Worm (Caenorhabditis elegans) whole organism, L1 larva: ENCODE data around the gene toh-1.

Source experiments
- Y116A8C.19 ChIP-seq: sonication (generic microtip); optimal IDR thresholded peaks from 2 replicates; lab custom pipeline; 2016; ENCODE audit warnings: missing compliant biosample characterization, missing genetic modification characterization, borderline replicate concordance
- alr-1 ChIP-seq: fragments of 200-800 bp; sonication (Bioruptor generic); optimal IDR thresholded peaks from 2 replicates; lab custom pipeline; 2018; ENCODE audit warnings: borderline replicate concordance, mild to moderate bottlenecking, missing genetic modification characterization, missing compliant biosample characterization
- ama-1 ChIP-seq: fragments of 150-350 bp; optimal IDR thresholded peaks from 2 replicates; lab custom pipeline; 2014
- blmp-1 ChIP-seq: fragments of 150-350 bp; optimal IDR thresholded peaks from 2 replicates; lab custom pipeline; 2014; ENCODE audit warnings: missing biosample characterization, missing genetic modification characterization
- ceh-63 ChIP-seq: fragments of 200-800 bp; sonication (Bioruptor generic); optimal IDR thresholded peaks from 2 replicates; lab custom pipeline; 2018; ENCODE audit warnings: mild to moderate bottlenecking, missing genetic modification characterization, missing compliant biosample characterization
- ceh-8 ChIP-seq: fragments of 200-800 bp; sonication (Bioruptor generic); optimal IDR thresholded peaks from 2 replicates; lab custom pipeline; 2018; ENCODE audit warnings: mild to moderate bottlenecking, missing genetic modification characterization, moderate library complexity, missing compliant biosample characterization
- ceh-82 ChIP-seq, 3 experiments: fragments of 150-350 bp in 1 of 3; sonication (generic microtip) in 2 of 3; optimal IDR thresholded peaks; 2 replicates each; lab custom pipeline; 2014 to 2017; ENCODE audit warnings: missing biosample characterization in 3 of 3, missing genetic modification characterization in 3 of 3
- efl-1 ChIP-seq, 4 experiments: fragments of 150-350 bp; optimal IDR thresholded peaks in 3 of 4; peaks in 1 of 4; 1 replicate in 1 of 4; 2 replicates in 3 of 4; lab custom pipeline; 2014; ENCODE audit warnings: missing biosample characterization in 2 of 4, missing genetic modification characterization in 2 of 4, missing genetic modification reagents in 2 of 4
- egl-13 ChIP-seq: sonication (generic microtip); optimal IDR thresholded peaks from 2 replicates; lab custom pipeline; 2016; ENCODE audit warnings: missing genotype, missing genetic modification reagents, missing genetic modification characterization, missing compliant biosample characterization
- elt-3 ChIP-seq, 6 experiments: fragments of 150-350 bp in 1 of 6; sonication (generic microtip); optimal IDR thresholded peaks; 2 replicates each; lab custom pipeline; 2017 to 2018; ENCODE audit warnings: missing biosample characterization in 6 of 6, missing genetic modification characterization in 6 of 6, inconsistent platforms in 1 of 6
- ets-5 ChIP-seq: fragments of 200-800 bp; sonication (Bioruptor generic); IDR thresholded peaks from 2 replicates; pipeline ENCODE4 v1.3.6; 2022; ENCODE audit warnings: missing genetic modification characterization, missing compliant biosample characterization
- fkh-10 ChIP-seq: sonication (generic microtip); optimal IDR thresholded peaks from 2 replicates; lab custom pipeline; 2017; ENCODE audit warnings: missing biosample characterization, missing genetic modification reagents, missing genetic modification characterization
- fkh-4 ChIP-seq: sonication (generic microtip); optimal IDR thresholded peaks from 2 replicates; lab custom pipeline; 2016; ENCODE audit warnings: missing compliant biosample characterization, missing genetic modification characterization, borderline replicate concordance
- fkh-8 ChIP-seq: sonication (generic microtip); optimal IDR thresholded peaks from 2 replicates; lab custom pipeline; 2016; ENCODE audit warnings: mild to moderate bottlenecking, missing genetic modification characterization, missing compliant biosample characterization
- fos-1 ChIP-seq: fragments of 150-350 bp; optimal IDR thresholded peaks from 2 replicates; lab custom pipeline; 2014; ENCODE audit warnings: missing biosample characterization, missing genetic modification characterization
- grh-1 ChIP-seq: fragments of 200-800 bp; sonication (Bioruptor generic); IDR thresholded peaks from 2 replicates; pipeline ENCODE4 v1.3.6; 2022; ENCODE audit warnings: missing genetic modification reagents, missing genetic modification characterization, missing compliant biosample characterization
- hlh-17 ChIP-seq: fragments of 200-800 bp; sonication (Bioruptor generic); optimal IDR thresholded peaks from 2 replicates; lab custom pipeline; 2018; ENCODE audit warnings: missing genetic modification characterization, mild to moderate bottlenecking, missing compliant biosample characterization, moderate library complexity, borderline replicate concordance
- hlh-4 ChIP-seq: sonication (generic microtip); optimal IDR thresholded peaks from 2 replicates; lab custom pipeline; 2016; ENCODE audit warnings: mild to moderate bottlenecking, missing genetic modification characterization, missing compliant biosample characterization
- irx-1 ChIP-seq: sonication (generic microtip); optimal IDR thresholded peaks from 2 replicates; lab custom pipeline; 2016; ENCODE audit warnings: missing genetic modification characterization, missing compliant biosample characterization
- isw-1 ChIP-seq: fragments of 200-800 bp; sonication (Bioruptor generic); IDR thresholded peaks from 2 replicates; pipeline ENCODE4 v1.3.6; 2022; ENCODE audit warnings: missing genetic modification characterization, missing compliant biosample characterization
- lin-14 ChIP-seq: fragments of 200-800 bp; sonication (Bioruptor generic); optimal IDR thresholded peaks from 2 replicates; lab custom pipeline; 2018; ENCODE audit warnings: mild to moderate bottlenecking, missing genetic modification characterization, moderate library complexity, missing compliant biosample characterization
- lin-15B ChIP-seq: fragments of 150-350 bp; sonication (generic microtip); optimal IDR thresholded peaks from 3 replicates; lab custom pipeline; 2014; ENCODE audit warnings: missing biosample characterization, missing genetic modification characterization
- lsy-2 ChIP-seq, 2 experiments: fragments of 150-350 bp; optimal IDR thresholded peaks; 2 replicates each; lab custom pipeline; 2014; ENCODE audit warnings: missing biosample characterization in 2 of 2, missing genetic modification characterization in 2 of 2
- mab-9 ChIP-seq: fragments of 200-800 bp; sonication (Bioruptor generic); IDR thresholded peaks from 2 replicates; pipeline ENCODE4 v1.3.6; 2022; ENCODE audit warnings: missing genetic modification reagents, missing genetic modification characterization, missing compliant biosample characterization
- mdl-1 ChIP-seq, 2 experiments: fragments of 150-350 bp; optimal IDR thresholded peaks; 2 replicates each; lab custom pipeline; 2014 to 2017; ENCODE audit warnings: missing biosample characterization in 2 of 2, missing genetic modification characterization in 2 of 2, inconsistent platforms in 1 of 2
- mep-1 ChIP-seq: fragments of 150-350 bp; optimal IDR thresholded peaks from 2 replicates; lab custom pipeline; 2014; ENCODE audit warnings: missing biosample characterization, missing genetic modification characterization
- nhr-11 ChIP-seq: fragments of 150-350 bp; optimal IDR thresholded peaks from 2 replicates; lab custom pipeline; 2014; ENCODE audit warnings: missing biosample characterization, missing genetic modification characterization
- nhr-19 ChIP-seq: fragments of 200-800 bp; sonication (Bioruptor generic); conservative IDR thresholded peaks from 2 replicates; pipeline ENCODE4 v1.3.6; 2022; ENCODE audit warnings: missing genetic modification characterization, missing compliant biosample characterization
- nhr-20 ChIP-seq: sonication (generic microtip); optimal IDR thresholded peaks from 2 replicates; lab custom pipeline; 2016; ENCODE audit warnings: mild to moderate bottlenecking, missing genetic modification characterization, missing compliant biosample characterization
- nhr-237 ChIP-seq: fragments of 150-350 bp; optimal IDR thresholded peaks from 2 replicates; lab custom pipeline; 2014; ENCODE audit warnings: missing biosample characterization, missing genetic modification characterization
- nhr-28 ChIP-seq: fragments of 150-350 bp; optimal IDR thresholded peaks from 2 replicates; lab custom pipeline; 2014; ENCODE audit warnings: missing biosample characterization, missing genetic modification characterization
- nhr-71 ChIP-seq: sonication (generic microtip); optimal IDR thresholded peaks from 2 replicates; lab custom pipeline; 2016; ENCODE audit warnings: mild to moderate bottlenecking, missing genetic modification characterization, moderate library complexity, missing compliant biosample characterization
- nhr-76 ChIP-seq: sonication (generic microtip); optimal IDR thresholded peaks from 2 replicates; lab custom pipeline; 2017; ENCODE audit warnings: missing biosample characterization, missing genetic modification characterization
- nhr-77 ChIP-seq: fragments of 150-350 bp; optimal IDR thresholded peaks from 2 replicates; lab custom pipeline; 2014; ENCODE audit warnings: missing biosample characterization, missing genetic modification characterization
- nhr-90 ChIP-seq: sonication (generic microtip); optimal IDR thresholded peaks from 2 replicates; lab custom pipeline; 2016; ENCODE audit warnings: mild to moderate bottlenecking, missing genetic modification characterization, missing compliant biosample characterization; ENCODE audit not compliant: poor library complexity
- pax-3 ChIP-seq: fragments of 200-800 bp; sonication (Bioruptor generic); optimal IDR thresholded peaks from 2 replicates; lab custom pipeline; 2018; ENCODE audit warnings: mild to moderate bottlenecking, missing genetic modification characterization, moderate library complexity, missing compliant biosample characterization
- rnt-1 ChIP-seq: sonication (generic microtip); optimal IDR thresholded peaks from 2 replicates; lab custom pipeline; 2016; ENCODE audit warnings: mild to moderate bottlenecking, missing genetic modification characterization, moderate library complexity, missing compliant biosample characterization
- skn-1 ChIP-seq: fragments of 150-350 bp; optimal IDR thresholded peaks from 2 replicates; lab custom pipeline; 2014; ENCODE audit warnings: missing biosample characterization, missing genetic modification characterization
- snu-23 ChIP-seq: sonication (generic microtip); optimal IDR thresholded peaks from 2 replicates; lab custom pipeline; 2016; ENCODE audit warnings: missing genetic modification characterization, missing compliant biosample characterization
- sox-4 ChIP-seq: sonication (generic microtip); optimal IDR thresholded peaks from 2 replicates; lab custom pipeline; 2016; ENCODE audit warnings: missing genetic modification characterization, missing compliant biosample characterization
- swsn-7 ChIP-seq: sonication (generic microtip); optimal IDR thresholded peaks from 2 replicates; lab custom pipeline; 2016; ENCODE audit warnings: missing genetic modification characterization, missing compliant biosample characterization
- tbx-2 ChIP-seq: sonication (generic microtip); optimal IDR thresholded peaks from 2 replicates; lab custom pipeline; 2016; ENCODE audit warnings: missing genetic modification characterization, missing compliant biosample characterization
- tlp-1 ChIP-seq: fragments of 150-350 bp; optimal IDR thresholded peaks from 2 replicates; lab custom pipeline; 2014; ENCODE audit warnings: missing biosample characterization, missing genetic modification characterization
- unc-30 ChIP-seq: sonication (generic microtip); optimal IDR thresholded peaks from 2 replicates; lab custom pipeline; 2017; ENCODE audit warnings: missing biosample characterization, missing genetic modification characterization
- unc-62 ChIP-seq: fragments of 150-350 bp; optimal IDR thresholded peaks from 2 replicates; lab custom pipeline; 2014; ENCODE audit warnings: missing biosample characterization, missing genetic modification reagents, missing genetic modification characterization
- unc-86 ChIP-seq: sonication (generic microtip); optimal IDR thresholded peaks from 2 replicates; lab custom pipeline; 2016; ENCODE audit warnings: missing genetic modification characterization, missing compliant biosample characterization
- unc-98 ChIP-seq: fragments of 200-800 bp; sonication (Bioruptor generic); IDR thresholded peaks from 2 replicates; pipeline ENCODE4 v1.3.6; 2022; ENCODE audit warnings: missing genetic modification characterization, missing compliant biosample characterization
- vab-15 ChIP-seq: sonication (generic microtip); optimal IDR thresholded peaks from 2 replicates; lab custom pipeline; 2017; ENCODE audit warnings: missing genotype, mild to moderate bottlenecking, missing genetic modification characterization, missing compliant biosample characterization
- zag-1 ChIP-seq: fragments of 150-350 bp; optimal IDR thresholded peaks from 2 replicates; lab custom pipeline; 2014; ENCODE audit warnings: missing biosample characterization, missing genetic modification characterization

toh-1 gene

DNA sequence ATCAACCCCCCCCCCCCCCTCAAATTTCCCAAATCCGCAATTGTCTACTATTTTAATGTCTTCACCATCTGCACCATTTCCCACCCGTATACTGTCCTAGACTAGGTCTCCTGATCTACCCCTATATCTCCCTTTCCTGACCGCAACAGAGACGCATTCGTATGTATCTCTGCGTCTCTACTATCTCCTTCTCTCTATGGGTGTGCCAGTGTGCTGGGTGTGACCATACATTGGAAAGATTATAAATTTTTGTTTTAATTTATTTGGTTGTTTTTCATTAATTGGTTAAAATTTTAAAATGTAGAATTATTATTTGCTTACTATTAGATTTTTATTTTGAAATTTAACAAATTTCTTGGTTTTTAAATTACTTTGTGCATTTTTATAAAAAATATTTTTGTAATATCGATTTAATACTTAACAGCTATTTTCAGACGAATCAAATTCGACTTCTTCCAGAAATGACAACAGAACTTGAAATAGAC lies 13.2 kb upstream of the toh-1 start, which contains the start of gene amx-1:
amx-1 (plus strand) TSS at position 435 of the 485 bp plus-strand sequence.
- TF ChIP-seq unc-98 (GFP tag; lab: Robert Waterston, UW) (no peak), elt-3 (tag; optimal IDR thresholded peaks at IDR 0.05; lab: Kevin White, UChicago) (no peak), snu-23 (GFP tag; lab: Kevin White, UChicago) (peak; percentile 22), unc-86 (tag; lab: Kevin White, UChicago) (no peak), fkh-4 (tag; lab: Kevin White, UChicago) (no peak), mdl-1 (tag; optimal IDR thresholded peaks at IDR 0.05; lab: Kevin White, UChicago) (no peak), rnt-1 (tag; lab: Kevin White, UChicago) (peak; percentile 47), efl-1 (optimal IDR thresholded peaks at IDR 0.05; lab: Kevin White, UChicago) (peak in 1 of 2 experiments; percentile 1), efl-1 (GFP tag; optimal IDR thresholded peaks at IDR 0.05 in 1 of 2; lab: Kevin White, UChicago) (no peak), unc-30 (no peak)

DNA sequence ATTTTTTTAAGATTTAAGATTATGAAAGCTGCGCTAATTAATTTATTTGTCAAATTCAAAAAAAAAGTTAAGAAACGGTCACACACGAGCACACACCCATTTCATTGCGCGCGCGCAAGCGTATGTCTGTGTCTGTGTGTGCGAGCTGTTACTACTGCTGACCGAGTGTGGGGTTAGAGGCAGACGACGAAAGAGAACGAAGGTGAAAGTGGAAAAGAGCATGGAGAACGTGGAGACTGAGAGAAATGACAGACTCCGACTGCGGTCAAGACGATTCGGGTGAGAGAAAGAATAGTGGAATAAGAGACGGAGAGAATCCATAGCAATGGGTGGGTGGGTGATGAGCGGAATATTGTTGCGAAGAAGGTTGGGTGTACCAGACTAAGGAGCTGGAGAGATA lies 11.3 kb upstream of the toh-1 start:
- TF ChIP-seq ceh-63 (GFP tag; lab: Kevin White, UChicago) = no peak
- peak; percentile 66 to 72 for TF ChIP-seq efl-1 (optimal IDR thresholded peaks at IDR 0.05; lab: Kevin White, UChicago)
- TF ChIP-seq efl-1 (GFP tag; optimal IDR thresholded peaks at IDR 0.05 in 1 of 2; lab: Kevin White, UChicago) = peak; percentile 33 to 79
- TF ChIP-seq pax-3 = no peak
- TF ChIP-seq lin-15B (tag; lab: Kevin White, UChicago) = no peak
- peak; percentile 86 for TF ChIP-seq rnt-1 (tag; lab: Kevin White, UChicago)
- TF ChIP-seq nhr-76 = no peak
- no peak for TF ChIP-seq alr-1 (tag; lab: Kevin White, UChicago)
- peak; percentile 75 for TF ChIP-seq nhr-20 (tag; lab: Kevin White, UChicago)
- no peak for TF ChIP-seq vab-15 (tag; lab: Kevin White, UChicago)
- no peak for TF ChIP-seq ceh-8 (GFP tag; lab: Kevin White, UChicago)
- TF ChIP-seq Y116A8C.19 (tag; lab: Kevin White, UChicago) = no peak
- TF ChIP-seq unc-98 (GFP tag; lab: Robert Waterston, UW) = no peak
- TF ChIP-seq fos-1 (tag; lab: Kevin White, UChicago) = peak; percentile 35
- TF ChIP-seq ceh-82 (tag; optimal IDR thresholded peaks at IDR 0.05; lab: Kevin White, UChicago) = peak; percentile 28 to 69 (median 35)
- TF ChIP-seq grh-1 (GFP tag; lab: Robert Waterston, UW) = no peak
- TF ChIP-seq nhr-90 (tag; lab: Kevin White, UChicago) = peak; percentile 34
- peak; percentile 62 for TF ChIP-seq tbx-2 (tag; lab: Kevin White, UChicago)
- TF ChIP-seq sox-4 (tag; lab: Kevin White, UChicago) = no peak
- TF ChIP-seq blmp-1 (tag; lab: Kevin White, UChicago) = peak; percentile 100
- peak; percentile 79 for TF ChIP-seq nhr-71 (tag; lab: Kevin White, UChicago)
- no peak for TF ChIP-seq unc-62 (GFP tag; lab: Kevin White, UChicago)
- peak; percentile 45 for TF ChIP-seq nhr-77 (tag; lab: Kevin White, UChicago)
- no peak for TF ChIP-seq zag-1 (tag; lab: Kevin White, UChicago)
- TF ChIP-seq fkh-8 (tag; lab: Kevin White, UChicago) = peak; percentile 62
- TF ChIP-seq nhr-237 (tag; lab: Kevin White, UChicago) = no peak
- TF ChIP-seq skn-1 (tag; lab: Kevin White, UChicago) = peak; percentile 61
- TF ChIP-seq egl-13 (tag; lab: Kevin White, UChicago) = no peak
- no peak for TF ChIP-seq irx-1 (tag; lab: Kevin White, UChicago)
- peak; percentile 50 for TF ChIP-seq nhr-19 (GFP tag; lab: Robert Waterston, UW)
- no peak for TF ChIP-seq nhr-28 (tag; lab: Kevin White, UChicago)
- TF ChIP-seq fkh-4 (tag; lab: Kevin White, UChicago) = no peak
- TF ChIP-seq nhr-11 = no peak
- TF ChIP-seq isw-1 = peak; percentile 42; the same call in 1 of the 2 replicates
- TF ChIP-seq hlh-17 = no peak
- TF ChIP-seq elt-3 (tag; optimal IDR thresholded peaks at IDR 0.05; lab: Kevin White, UChicago) = peak in 2 of 6 experiments; percentile 10 to 33
- peak; percentile 65 to 83 for TF ChIP-seq lsy-2 (tag; optimal IDR thresholded peaks at IDR 0.05; lab: Kevin White, UChicago)
- TF ChIP-seq ets-5 (GFP tag; lab: Robert Waterston, UW) = no peak
- TF ChIP-seq swsn-7 (tag; lab: Kevin White, UChicago) = peak; percentile 74
- TF ChIP-seq hlh-4 = no peak
- no peak for TF ChIP-seq ama-1 (lab: Kevin White, UChicago)
- TF ChIP-seq mab-9 (GFP tag; lab: Robert Waterston, UW) = 0 out of 2 replicates have a peak, but pooled peaks have one; percentile 9
- peak; percentile 92 for TF ChIP-seq lin-14 (GFP tag; lab: Kevin White, UChicago)
- peak; percentile 83 for TF ChIP-seq mep-1
- TF ChIP-seq tlp-1 = no peak
- TF ChIP-seq fkh-10 (GFP tag; lab: Kevin White, UChicago) = no peak
